Fruit fly (Drosophila melanogaster) whole organism, embryonic: Measurements from ENCODE around the gene Mvd.

Experiments
- B-H2 ChIP-seq: fragments of 200-800 bp; sonication (Bioruptor generic); optimal IDR thresholded peaks from 2 replicates; lab custom pipeline; 2018; ENCODE audit warnings: missing biosample characterization, mild to moderate bottlenecking, missing genetic modification characterization
- CG12155 ChIP-seq: fragments of 200-800 bp; sonication (Bioruptor generic); optimal IDR thresholded peaks from 3 replicates; lab custom pipeline; 2016; ENCODE audit warnings: missing biosample characterization, missing genetic modification characterization
- CG12299 ChIP-seq: fragments of 200-800 bp; sonication (Bioruptor generic); optimal IDR thresholded peaks from 2 replicates; lab custom pipeline; 2018; ENCODE audit warnings: missing biosample characterization, mild to moderate bottlenecking, missing genetic modification characterization
- CG12391 ChIP-seq: fragments of 200-800 bp; sonication (Bioruptor generic); optimal IDR thresholded peaks from 3 replicates; lab custom pipeline; 2018; ENCODE audit warnings: missing biosample characterization, mild to moderate bottlenecking, missing genetic modification characterization, moderate library complexity
- CG15601 ChIP-seq: fragments of 200-800 bp; sonication (Bioruptor generic); optimal IDR thresholded peaks from 3 replicates; lab custom pipeline; 2019; ENCODE audit warnings: missing biosample characterization, mild to moderate bottlenecking, missing genetic modification characterization, moderate library complexity
- CG17829 ChIP-seq: fragments of 200-800 bp; optimal IDR thresholded peaks from 2 replicates; lab custom pipeline; 2019; ENCODE audit warnings: missing biosample characterization, mild to moderate bottlenecking, missing genetic modification characterization, moderate library complexity
- CG2202 ChIP-seq: fragments of 200-800 bp; sonication (Bioruptor generic); optimal IDR thresholded peaks from 2 replicates; lab custom pipeline; 2018; ENCODE audit warnings: missing biosample characterization, mild to moderate bottlenecking, missing genetic modification characterization
- CG30403 ChIP-seq: fragments of 200-800 bp; sonication (Bioruptor generic); optimal IDR thresholded peaks from 3 replicates; lab custom pipeline; 2016; ENCODE audit warnings: missing biosample characterization, missing genetic modification characterization
- CG3065 ChIP-seq: fragments of 200-800 bp; sonication (Bioruptor generic); optimal IDR thresholded peaks from 2 replicates; lab custom pipeline; 2016; ENCODE audit warnings: missing biosample characterization, missing genetic modification characterization
- CG31224 ChIP-seq: fragments of 200-800 bp; sonication (Bioruptor generic); IDR thresholded peaks from 2 replicates; pipeline ENCODE4 v1.3.6; 2022; ENCODE audit warnings: missing biosample characterization, missing genetic modification characterization
- CG32767 ChIP-seq: fragments of 200-800 bp; sonication (Bioruptor generic); IDR thresholded peaks from 2 replicates; pipeline ENCODE4 v1.3.6; 2022; ENCODE audit warnings: missing biosample characterization, missing genetic modification characterization
- CG3407 ChIP-seq: fragments of 200-800 bp; sonication (Bioruptor generic); optimal IDR thresholded peaks from 2 replicates; lab custom pipeline; 2018; ENCODE audit warnings: missing biosample characterization, mild to moderate bottlenecking, missing genetic modification characterization
- CG3995 ChIP-seq: fragments of 200-800 bp; sonication (Bioruptor generic); optimal IDR thresholded peaks from 3 replicates; lab custom pipeline; 2016; ENCODE audit warnings: missing biosample characterization, missing genetic modification characterization
- CG4707 ChIP-seq: fragments of 200-800 bp; sonication (Bioruptor generic); optimal IDR thresholded peaks from 2 replicates; lab custom pipeline; 2018; ENCODE audit warnings: missing biosample characterization, mild to moderate bottlenecking, missing genetic modification characterization, moderate library complexity
- CG4730 ChIP-seq: fragments of 200-800 bp; sonication (Bioruptor generic); IDR thresholded peaks from 2 replicates; pipeline ENCODE4 v1.3.6; 2022; ENCODE audit warnings: missing biosample characterization, missing genetic modification characterization
- CG7786 ChIP-seq: fragments of 200-800 bp; sonication (Bioruptor generic); optimal IDR thresholded peaks from 2 replicates; lab custom pipeline; 2016; ENCODE audit warnings: missing biosample characterization, missing genetic modification characterization
- CG9817 ChIP-seq: fragments of 200-800 bp; sonication (Bioruptor generic); optimal IDR thresholded peaks from 2 replicates; lab custom pipeline; 2018; ENCODE audit warnings: missing biosample characterization, mild to moderate bottlenecking, missing genetic modification characterization, moderate library complexity
- CG9932 ChIP-seq: fragments of 200-800 bp; sonication (Bioruptor generic); IDR thresholded peaks from 2 replicates; pipeline ENCODE4 v1.3.6; 2022; ENCODE audit warnings: missing biosample characterization, missing genetic modification characterization
- CHES-1-like ChIP-seq: fragments of 200-800 bp; sonication (Bioruptor generic); optimal IDR thresholded peaks from 2 replicates; lab custom pipeline; 2016; ENCODE audit warnings: missing biosample characterization, missing genetic modification characterization
- Camta ChIP-seq: fragments of 200-800 bp; sonication (Bioruptor generic); optimal IDR thresholded peaks from 2 replicates; lab custom pipeline; 2016; ENCODE audit warnings: missing biosample characterization, missing genetic modification characterization
- Chrac-16 ChIP-seq: fragments of 200-800 bp; sonication (Bioruptor generic); optimal IDR thresholded peaks from 3 replicates; lab custom pipeline; 2016; ENCODE audit warnings: missing biosample characterization, missing genetic modification characterization
- CkIIα-i1 ChIP-seq: fragments of 200-800 bp; sonication (Bioruptor generic); IDR thresholded peaks from 2 replicates; pipeline ENCODE4 v1.3.6; 2022; ENCODE audit warnings: missing biosample characterization, missing genetic modification characterization
- Elba2 ChIP-seq: fragments of 200-800 bp; sonication (Bioruptor generic); optimal IDR thresholded peaks from 3 replicates; lab custom pipeline; 2016; ENCODE audit warnings: missing biosample characterization, missing genetic modification characterization
- Fer1 ChIP-seq: fragments of 200-800 bp; sonication (Bioruptor generic); optimal IDR thresholded peaks from 2 replicates; lab custom pipeline; 2017; ENCODE audit warnings: missing biosample characterization, mild to moderate bottlenecking, missing genetic modification characterization
- H15 ChIP-seq: fragments of 200-800 bp; sonication (Bioruptor generic); IDR thresholded peaks from 3 replicates; pipeline ENCODE4 v1.3.6; 2022; ENCODE audit warnings: missing biosample characterization, missing genetic modification characterization
- Hand ChIP-seq: fragments of 200-800 bp; sonication (Bioruptor generic); optimal IDR thresholded peaks from 2 replicates; lab custom pipeline; 2017; ENCODE audit warnings: mild to moderate bottlenecking, missing biosample characterization, missing genetic modification reagents, missing genetic modification characterization
- Hmr ChIP-seq: fragments of 200-800 bp; sonication (Bioruptor generic); optimal IDR thresholded peaks from 3 replicates; lab custom pipeline; 2017; ENCODE audit warnings: mild to moderate bottlenecking, missing biosample characterization, missing genetic modification reagents, missing genetic modification characterization
- Hr3 ChIP-seq: fragments of 200-800 bp; sonication (Bioruptor generic); optimal IDR thresholded peaks from 3 replicates; lab custom pipeline; 2016; ENCODE audit warnings: missing biosample characterization, missing genetic modification characterization
- Mes4 ChIP-seq: fragments of 200-800 bp; sonication (Bioruptor generic); optimal IDR thresholded peaks from 2 replicates; lab custom pipeline; 2016; ENCODE audit warnings: missing biosample characterization, missing genetic modification characterization
- NC2α ChIP-seq: fragments of 200-800 bp; sonication (Bioruptor generic); optimal IDR thresholded peaks from 2 replicates; lab custom pipeline; 2016; ENCODE audit warnings: missing biosample characterization, missing genetic modification characterization
- NC2β ChIP-seq: fragments of 200-800 bp; sonication (Bioruptor generic); optimal IDR thresholded peaks from 2 replicates; lab custom pipeline; 2016; ENCODE audit warnings: missing biosample characterization, missing genetic modification characterization
- NFAT ChIP-seq: fragments of 200-800 bp; sonication (Bioruptor generic); IDR thresholded peaks from 2 replicates; pipeline ENCODE4 v1.3.6; 2022; ENCODE audit warnings: missing biosample characterization, missing genetic modification characterization
- Nf-YB ChIP-seq: fragments of 200-800 bp; sonication (Bioruptor generic); optimal IDR thresholded peaks from 3 replicates; lab custom pipeline; 2019; ENCODE audit warnings: missing biosample characterization, mild to moderate bottlenecking, missing genetic modification characterization, moderate library complexity
- Oaz ChIP-seq: fragments of 200-800 bp; sonication (Bioruptor generic); IDR thresholded peaks from 2 replicates; pipeline ENCODE4 v1.3.6; 2022; ENCODE audit warnings: missing biosample characterization, missing genetic modification characterization
- Ptx1 ChIP-seq: fragments of 200-800 bp; sonication (Bioruptor generic); IDR thresholded peaks from 2 replicates; pipeline ENCODE4 v1.3.6; 2022; ENCODE audit warnings: missing biosample characterization, missing genetic modification characterization
- Six4 ChIP-seq: fragments of 200-800 bp; sonication (Bioruptor generic); optimal IDR thresholded peaks from 2 replicates; lab custom pipeline; 2016; ENCODE audit warnings: missing biosample characterization, missing genetic modification characterization
- Sox100B ChIP-seq: fragments of 200-800 bp; sonication (Bioruptor generic); optimal IDR thresholded peaks from 3 replicates; lab custom pipeline; 2018; ENCODE audit warnings: missing biosample characterization, mild to moderate bottlenecking, missing genetic modification characterization
- Vsx1 ChIP-seq: fragments of 200-800 bp; sonication (Bioruptor generic); optimal IDR thresholded peaks from 2 replicates; lab custom pipeline; 2017; ENCODE audit warnings: missing biosample characterization, mild to moderate bottlenecking, missing genetic modification characterization, missing genetic modification reagents
- ab ChIP-seq: fragments of 200-800 bp; sonication (Bioruptor generic); optimal IDR thresholded peaks from 2 replicates; lab custom pipeline; 2016; ENCODE audit warnings: missing biosample characterization, missing genetic modification characterization
- bab2 ChIP-seq: fragments of 200-800 bp; sonication (Bioruptor generic); optimal IDR thresholded peaks from 2 replicates; lab custom pipeline; 2016; ENCODE audit warnings: missing biosample characterization, missing genetic modification characterization
- dan ChIP-seq: fragments of 200-800 bp; sonication (Bioruptor generic); IDR thresholded peaks from 2 replicates; pipeline ENCODE4 v1.3.6; 2022; ENCODE audit warnings: missing biosample characterization, missing genetic modification characterization
- emc ChIP-seq: fragments of 200-800 bp; sonication (Bioruptor generic); optimal IDR thresholded peaks from 2 replicates; lab custom pipeline; 2016; ENCODE audit warnings: missing biosample characterization, missing genetic modification characterization
- gsb ChIP-seq: fragments of 200-800 bp; sonication (Bioruptor generic); IDR thresholded peaks from 2 replicates; pipeline ENCODE4 v1.3.6; 2022; ENCODE audit warnings: missing biosample characterization, missing genetic modification characterization
- insv ChIP-seq, 2 experiments: fragments of 200-800 bp; sonication (Bioruptor generic); optimal IDR thresholded peaks; 3 replicates each; lab custom pipeline; 2016 to 2018; ENCODE audit warnings: missing biosample characterization in 2 of 2, missing genetic modification characterization in 2 of 2
- nerfin-1 ChIP-seq: fragments of 200-800 bp; sonication (Bioruptor generic); optimal IDR thresholded peaks from 3 replicates; lab custom pipeline; 2019; ENCODE audit warnings: missing biosample characterization, mild to moderate bottlenecking, missing genetic modification characterization, moderate library complexity
- phol ChIP-seq: fragments of 200-800 bp; sonication (Bioruptor generic); optimal IDR thresholded peaks from 3 replicates; lab custom pipeline; 2018; ENCODE audit warnings: missing biosample characterization, mild to moderate bottlenecking, missing genetic modification characterization, moderate library complexity
- sisA ChIP-seq: fragments of 200-800 bp; sonication (Bioruptor generic); IDR thresholded peaks from 2 replicates; pipeline ENCODE4 v1.3.6; 2022; ENCODE audit warnings: missing biosample characterization, missing genetic modification characterization
- slou ChIP-seq: fragments of 200-800 bp; sonication (Bioruptor generic); optimal IDR thresholded peaks from 3 replicates; lab custom pipeline; 2016; ENCODE audit warnings: missing biosample characterization, missing genetic modification characterization
- tna ChIP-seq: fragments of 200-800 bp; sonication (Bioruptor generic); IDR thresholded peaks from 2 replicates; pipeline ENCODE4 v1.3.6; 2022; ENCODE audit warnings: missing biosample characterization, missing genetic modification characterization; ENCODE audit not compliant: partially characterized antibody
- vfl ChIP-seq: fragments of 200-800 bp; sonication (Bioruptor generic); optimal IDR thresholded peaks from 2 replicates; lab custom pipeline; 2016; ENCODE audit warnings: missing biosample characterization, missing genetic modification characterization
- wdn ChIP-seq: fragments of 200-800 bp; sonication (Bioruptor generic); IDR thresholded peaks from 2 replicates; pipeline ENCODE4 v1.3.6; 2022; ENCODE audit warnings: missing biosample characterization, missing genetic modification characterization
- zf30C ChIP-seq: fragments of 200-800 bp; sonication (Bioruptor generic); optimal IDR thresholded peaks from 3 replicates; lab custom pipeline; 2018; ENCODE audit warnings: missing biosample characterization, mild to moderate bottlenecking, missing genetic modification characterization

Mvd gene

dm6 chrX:15733995-15734394 lies 15.0 kb upstream of the Mvd start, which contains the start of the genes CG12379 and MagR (continued):
- TF ChIP-seq phol (tag; lab: Kevin White, UChicago) (peak; percentile 74), CG3995 (GFP tag; lab: Kevin White, UChicago) (peak; percentile 100), CG12391 (tag; lab: Kevin White, UChicago) (peak; percentile 65), CG9817 (tag; lab: Kevin White, UChicago) (peak; percentile 73), CG12299 (tag; lab: Kevin White, UChicago) (peak; percentile 61), CkIIα-i1 (no peak), CHES-1-like (peak; percentile 48), Chrac-16 (GFP tag; lab: Kevin White, UChicago) (peak; percentile 57), Oaz (GFP tag; lab: Robert Waterston, UW) (peak; percentile 48; the same call in 1 of the 2 replicates), CG32767 (GFP tag; lab: Robert Waterston, UW) (no peak), Camta (GFP tag; lab: Kevin White, UChicago) (peak; percentile 55), Six4 (GFP tag; lab: Kevin White, UChicago) (peak; percentile 3), Hmr (GFP tag; lab: Kevin White, UChicago) (no peak), NFAT (GFP tag; lab: Robert Waterston, UW) (peak; percentile 39; the same call in 1 of the 2 replicates), NC2α (GFP tag; lab: Kevin White, UChicago) (no peak), NC2β (GFP tag; lab: Kevin White, UChicago) (peak; percentile 41), CG3407 (GFP tag; lab: Kevin White, UChicago) (no peak), CG17829 (tag; lab: Kevin White, UChicago) (peak; percentile 33), tna (GFP tag; lab: Robert Waterston, UW) (no peak), CG12155 (GFP tag; lab: Kevin White, UChicago) (no peak), wdn (GFP tag; lab: Robert Waterston, UW) (no peak), insv (GFP tag; optimal IDR thresholded peaks at IDR 0.05; lab: Kevin White, UChicago) (peak in 1 of 2 experiments; percentile 48), CG31224 (peak; percentile 49; the same call in 1 of the 2 replicates), Mes4 (GFP tag; lab: Kevin White, UChicago) (peak; percentile 25), gsb (GFP tag; lab: Robert Waterston, UW) (no peak), sisA (GFP tag; lab: Robert Waterston, UW) (peak; percentile 58), Ptx1 (peak; percentile 53), H15 (GFP tag; lab: Robert Waterston, UW) (no peak; the same call in 2 of the 3 replicates), CG9932 (GFP tag; lab: Robert Waterston, UW) (peak; percentile 74), CG30403 (peak; percentile 74), Vsx1 (no peak), Hand (GFP tag; lab: Kevin White, UChicago) (no peak), B-H2 (peak; percentile 73), CG15601 (tag; lab: Kevin White, UChicago) (no peak), CG7786 (GFP tag; lab: Kevin White, UChicago) (peak; percentile 56), CG4707 (GFP tag; lab: Kevin White, UChicago) (no peak), zf30C (no peak), ab (GFP tag; lab: Kevin White, UChicago) (no peak), CG2202 (tag; lab: Kevin White, UChicago) (no peak), slou (peak; percentile 35), CG3065 (GFP tag; lab: Kevin White, UChicago) (peak; percentile 16), emc (GFP tag; lab: Kevin White, UChicago) (peak; percentile 9), nerfin-1 (peak; percentile 79), CG4730 (GFP tag; lab: Robert Waterston, UW) (no peak), Nf-YB (no peak), Hr3 (GFP tag; lab: Kevin White, UChicago) (peak; percentile 54), vfl (GFP tag; lab: Kevin White, UChicago) (peak; percentile 31), dan (no peak), bab2 (GFP tag; lab: Kevin White, UChicago) (peak; percentile 59), Fer1 (GFP tag; lab: Kevin White, UChicago) (peak; percentile 67), Sox100B (GFP tag; lab: Kevin White, UChicago) (no peak), Elba2 (GFP tag; lab: Kevin White, UChicago) (peak; percentile 8)
